Fruit fly (Drosophila melanogaster) whole organism, wandering third instar larva: ENCODE data around the gene CG8202.

ENCODE experiments used
- Abd-B ChIP-seq: fragments of >200 bp; optimal IDR thresholded peaks from 2 replicates; lab custom pipeline; 2017; ENCODE audit warnings: missing biosample characterization, missing genetic modification characterization
- CG32264 ChIP-seq: fragments of 200-800 bp; sonication (Bioruptor generic); optimal IDR thresholded peaks from 2 replicates; lab custom pipeline; 2016; ENCODE audit warnings: missing biosample characterization, missing genetic modification characterization
- HLH106 ChIP-seq: fragments of 200-800 bp; optimal IDR thresholded peaks from 3 replicates; lab custom pipeline; 2019; ENCODE audit warnings: missing biosample characterization, mild to moderate bottlenecking, missing genetic modification characterization, moderate library complexity
- Hnf4 ChIP-seq: fragments of 200-800 bp; sonication (Bioruptor generic); optimal IDR thresholded peaks from 2 replicates; lab custom pipeline; 2016; ENCODE audit warnings: missing biosample characterization, mild to moderate bottlenecking, missing genetic modification characterization
- Hr78 ChIP-seq: fragments of >200 bp; optimal IDR thresholded peaks from 2 replicates; lab custom pipeline; 2017; ENCODE audit warnings: missing biosample characterization, missing genetic modification characterization
- Hr83 ChIP-seq: fragments of 200-300 bp; sonication (Bioruptor generic); optimal IDR thresholded peaks from 2 replicates; lab custom pipeline; 2016; ENCODE audit warnings: missing biosample characterization, mild to moderate bottlenecking, missing genetic modification characterization, moderate library complexity; ENCODE audit not compliant: poor library complexity, severe bottlenecking
- OdsH ChIP-seq: fragments of 200-800 bp; sonication (Bioruptor generic); optimal IDR thresholded peaks from 2 replicates; lab custom pipeline; 2016; ENCODE audit warnings: missing biosample characterization, mild to moderate bottlenecking, missing genetic modification characterization
- dl ChIP-seq, 2 experiments: fragments of 175-275, 200-275 bp in 1 of 2; fragments of 200-275 bp in 1 of 2; sonication (Bioruptor generic); optimal IDR thresholded peaks; lab custom pipeline; 2018; ENCODE audit warnings: mild to moderate bottlenecking in 2 of 2, missing biosample characterization in 2 of 2, missing genetic modification characterization in 2 of 2, moderate library complexity in 2 of 2; ENCODE audit not compliant: partially characterized antibody in 2 of 2, insufficient read depth in 1 of 2
- dsf ChIP-seq: sonication (Bioruptor generic); optimal IDR thresholded peaks from 2 replicates; lab custom pipeline; 2016; ENCODE audit warnings: missing biosample characterization, missing genetic modification characterization, borderline replicate concordance
- h ChIP-seq: fragments of 200-800 bp; sonication (Bioruptor generic); optimal IDR thresholded peaks from 3 replicates; lab custom pipeline; 2016; ENCODE audit warnings: missing biosample characterization, mild to moderate bottlenecking, missing genetic modification characterization
- lola ChIP-seq: fragments of >200 bp; optimal IDR thresholded peaks from 2 replicates; lab custom pipeline; 2017; ENCODE audit warnings: missing biosample characterization, missing genetic modification characterization
- pan ChIP-seq: fragments of >200 bp; optimal IDR thresholded peaks from 2 replicates; lab custom pipeline; 2017
- sv ChIP-seq: fragments of 200-800 bp; sonication (Bioruptor generic); optimal IDR thresholded peaks from 3 replicates; lab custom pipeline; 2016; ENCODE audit warnings: missing biosample characterization, missing genetic modification characterization

DNA sequence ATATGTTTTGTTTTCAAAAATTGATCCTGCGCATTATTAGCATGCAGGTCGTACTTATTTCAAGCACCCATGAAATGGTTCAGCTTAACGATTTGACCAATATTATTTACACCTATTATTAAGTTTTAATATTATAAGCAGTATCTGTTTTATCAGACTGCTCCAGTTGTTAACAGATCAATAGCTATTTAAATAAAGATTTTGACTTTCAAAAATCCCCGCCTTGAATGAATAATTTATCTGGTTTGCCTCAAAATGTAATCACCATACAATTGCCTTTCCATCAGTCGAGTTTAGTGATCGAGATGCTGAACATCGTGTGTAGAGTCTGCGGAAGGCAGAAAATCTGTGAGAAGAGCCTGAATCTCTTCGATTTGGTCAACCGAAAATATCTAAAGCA is 6.7 kb upstream of the CG8202 start, which contains the start of gene ouib:
- no peak for TF ChIP-seq OdsH (GFP tag; lab: Kevin White, UChicago)
- no peak for TF ChIP-seq HLH106 (tag; lab: Kevin White, UChicago)
- no peak for TF ChIP-seq Abd-B (GFP tag; lab: Kevin White, UChicago)
- TF ChIP-seq dsf = no peak
- TF ChIP-seq Hr78 = no peak
- no peak for TF ChIP-seq Hr83 (GFP tag; lab: Kevin White, UChicago)
- no peak for TF ChIP-seq sv
- no peak for TF ChIP-seq lola
- no peak for TF ChIP-seq CG32264 (GFP tag; lab: Kevin White, UChicago)
- no peak for TF ChIP-seq pan
- no peak for TF ChIP-seq h (GFP tag; lab: Kevin White, UChicago)
- no peak for TF ChIP-seq dl (GFP tag; optimal IDR thresholded peaks at IDR 0.05; lab: Kevin White, UChicago; ENCODE audit: insufficient read depth in 1 of 2, partially characterized antibody in 2 of 2)
- TF ChIP-seq Hnf4 = no peak
